Worm (Caenorhabditis elegans) whole organism, late embryonic: ENCODE measurements around the gene Y41D4B.14.

Source experiments
- C08G9.2 ChIP-seq: sonication (generic microtip); optimal IDR thresholded peaks from 2 replicates; lab custom pipeline; 2016; ENCODE audit warnings: mild to moderate bottlenecking, missing genetic modification characterization, moderate library complexity, missing compliant biosample characterization
- K09A11.1 ChIP-seq: sonication (generic microtip); optimal IDR thresholded peaks from 2 replicates; lab custom pipeline; 2017; ENCODE audit warnings: antibody characterized with exemption, mild to moderate bottlenecking, missing genetic modification characterization, missing compliant biosample characterization; ENCODE audit not compliant: insufficient read depth
- ama-1 ChIP-seq: fragments of 150-350 bp; optimal IDR thresholded peaks from 2 replicates; lab custom pipeline; 2014
- ceh-45 ChIP-seq: fragments of 200-800 bp; sonication (Bioruptor generic); IDR thresholded peaks from 2 replicates; pipeline ENCODE4 v1.3.6; 2022; ENCODE audit warnings: missing genetic modification reagents, missing genetic modification characterization, missing compliant biosample characterization
- ceh-9 ChIP-seq: sonication (generic microtip); optimal IDR thresholded peaks from 2 replicates; lab custom pipeline; 2016; ENCODE audit warnings: mild to moderate bottlenecking, missing genetic modification characterization, inconsistent platforms, missing compliant biosample characterization
- elt-2 ChIP-seq: sonication (generic microtip); optimal IDR thresholded peaks from 2 replicates; lab custom pipeline; 2016; ENCODE audit warnings: missing genetic modification reagents, missing genetic modification characterization, missing compliant biosample characterization
- ets-4 ChIP-seq: sonication (generic microtip); optimal IDR thresholded peaks from 2 replicates; lab custom pipeline; 2016; ENCODE audit warnings: missing genetic modification characterization, missing compliant biosample characterization
- fkh-10 ChIP-seq: fragments of 150-350 bp; optimal IDR thresholded peaks from 2 replicates; lab custom pipeline; 2014; ENCODE audit warnings: missing biosample characterization, missing genetic modification reagents, missing genetic modification characterization
- mec-3 ChIP-seq: sonication (generic microtip); optimal IDR thresholded peaks from 2 replicates; lab custom pipeline; 2016; ENCODE audit warnings: borderline replicate concordance, missing genetic modification characterization, missing compliant biosample characterization
- nhr-11 ChIP-seq: fragments of 150-350 bp; optimal IDR thresholded peaks from 2 replicates; lab custom pipeline; 2014; ENCODE audit warnings: missing biosample characterization, missing genetic modification characterization
- pha-4 ChIP-seq: fragments of 150-350 bp; optimal IDR thresholded peaks from 2 replicates; lab custom pipeline; 2018; ENCODE audit warnings: missing biosample characterization, missing genetic modification reagents, missing genetic modification characterization
- pqm-1 ChIP-seq: sonication (generic microtip); optimal IDR thresholded peaks from 2 replicates; lab custom pipeline; 2016; ENCODE audit warnings: missing genetic modification characterization, missing compliant biosample characterization

- TF ChIP-seq ceh-9 (tag; lab: Kevin White, UChicago): no peak
- TF ChIP-seq ama-1 (lab: Kevin White, UChicago): no peak
- no peak for TF ChIP-seq pha-4 (tag; lab: Kevin White, UChicago)
- TF ChIP-seq elt-2 (tag; lab: Kevin White, UChicago): no peak
- TF ChIP-seq fkh-10 (GFP tag; lab: Kevin White, UChicago): no peak
- no peak for TF ChIP-seq K09A11.1
- TF ChIP-seq ceh-45 (GFP tag; lab: Robert Waterston, UW): no peak
- TF ChIP-seq nhr-11 (tag; lab: Kevin White, UChicago): no peak
- no peak for TF ChIP-seq mec-3 (tag; lab: Kevin White, UChicago)
- no peak for TF ChIP-seq ets-4 (tag; lab: Kevin White, UChicago)
- no peak for TF ChIP-seq C08G9.2 (tag; lab: Kevin White, UChicago)
- TF ChIP-seq pqm-1 (tag; lab: Kevin White, UChicago): no peak
These were observed at the start of gene Y41D4B.14 for ce11 chrIV:1576731-1577130.
